Worm (Caenorhabditis elegans) whole organism, L4/young adult: Measurements from ENCODE around the gene T19D12.4.

Experiments used
- W03F9.2 ChIP-seq: fragments of 150-350 bp; optimal IDR thresholded peaks from 2 replicates; lab custom pipeline; 2014; ENCODE audit warnings: missing biosample characterization, missing genetic modification characterization
- dao-5 ChIP-seq: sonication (generic microtip); optimal IDR thresholded peaks from 2 replicates; lab custom pipeline; 2016; ENCODE audit warnings: missing genotype, missing genetic modification characterization, moderate library complexity, missing compliant biosample characterization
- him-1 ChIP-seq: sonication (generic microtip); optimal IDR thresholded peaks from 2 replicates; lab custom pipeline; 2016; ENCODE audit warnings: missing genotype, missing genetic modification reagents, missing genetic modification characterization, missing compliant biosample characterization

DNA sequence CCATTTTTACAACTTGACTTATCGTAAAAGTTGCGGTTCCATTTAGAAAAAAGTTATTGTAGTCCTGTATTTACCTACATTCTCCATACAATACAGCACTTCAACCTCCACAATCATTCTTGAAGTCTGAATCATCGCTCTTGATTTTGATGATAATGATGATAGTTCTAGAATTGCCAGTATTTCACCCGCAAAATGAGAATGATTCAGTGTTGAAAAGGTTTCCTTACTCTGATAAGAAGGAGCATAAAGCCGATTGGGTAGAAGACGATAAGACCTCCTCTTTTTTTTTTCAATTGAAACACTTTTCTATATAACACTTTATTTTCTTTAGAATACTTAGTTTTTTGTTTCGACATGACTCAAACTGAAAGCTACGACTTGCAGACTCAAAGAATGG, at the start of gene T19D12.4:
- no peak for TF ChIP-seq dao-5 (tag; lab: Kevin White, UChicago)
- no peak for TF ChIP-seq W03F9.2 (tag; lab: Kevin White, UChicago)
- no peak for TF ChIP-seq him-1
